Fruit fly (Drosophila melanogaster) whole organism, embryonic: ENCODE data around the gene Vha16-3.
A peak's percentile ranks its signal among the peaks of the same experiment; 100 is the strongest.

ENCODE experiments used
- Adf1 ChIP-seq: fragments of 200-800 bp; sonication (Bioruptor generic); IDR thresholded peaks from 2 replicates; pipeline ENCODE4 v1.3.6; 2022; ENCODE audit warnings: missing biosample characterization, missing genetic modification characterization
- BEAF-32 ChIP-seq: fragments of 200-800 bp; sonication (Bioruptor generic); optimal IDR thresholded peaks from 3 replicates; lab custom pipeline; 2017; ENCODE audit warnings: missing biosample characterization, missing genetic modification characterization, mild to moderate bottlenecking, moderate library complexity, missing genetic modification reagents
- C15 ChIP-seq: fragments of 200-800 bp; sonication (Bioruptor generic); IDR thresholded peaks from 3 replicates; pipeline ENCODE4 v1.3.6; 2022; ENCODE audit warnings: missing biosample characterization, missing genetic modification characterization
- CG10274 ChIP-seq: fragments of 200-800 bp; sonication (Bioruptor generic); optimal IDR thresholded peaks from 3 replicates; lab custom pipeline; 2017; ENCODE audit warnings: missing biosample characterization, mild to moderate bottlenecking, missing genetic modification characterization
- CG12155 ChIP-seq: fragments of 200-800 bp; sonication (Bioruptor generic); optimal IDR thresholded peaks from 3 replicates; lab custom pipeline; 2016; ENCODE audit warnings: missing biosample characterization, missing genetic modification characterization
- CG13123 ChIP-seq: fragments of 200-800 bp; sonication (Bioruptor generic); optimal IDR thresholded peaks from 2 replicates; lab custom pipeline; 2016; ENCODE audit warnings: missing biosample characterization, missing genetic modification characterization
- CG1529 ChIP-seq: fragments of 200-800 bp; sonication (Bioruptor generic); optimal IDR thresholded peaks from 3 replicates; lab custom pipeline; 2018; ENCODE audit warnings: missing biosample characterization, missing genetic modification characterization
- CG1603 ChIP-seq: fragments of 200-800 bp; sonication (Bioruptor generic); optimal IDR thresholded peaks from 2 replicates; lab custom pipeline; 2019; ENCODE audit warnings: missing biosample characterization, mild to moderate bottlenecking, missing genetic modification characterization, moderate library complexity
- CG2199 ChIP-seq: fragments of 200-800 bp; sonication (Bioruptor generic); IDR thresholded peaks from 3 replicates; pipeline ENCODE4 v1.3.6; 2022; ENCODE audit warnings: missing biosample characterization, missing genetic modification characterization
- CG30020 ChIP-seq: fragments of 200-800 bp; optimal IDR thresholded peaks from 2 replicates; lab custom pipeline; 2019; ENCODE audit warnings: missing biosample characterization, mild to moderate bottlenecking, missing genetic modification characterization, moderate library complexity
- CG32767 ChIP-seq: fragments of 200-800 bp; sonication (Bioruptor generic); IDR thresholded peaks from 2 replicates; pipeline ENCODE4 v1.3.6; 2022; ENCODE audit warnings: missing biosample characterization, missing genetic modification characterization
- CG42726 ChIP-seq: fragments of 200-800 bp; sonication (Bioruptor generic); IDR thresholded peaks from 2 replicates; pipeline ENCODE4 v1.3.6; 2022; ENCODE audit warnings: missing biosample characterization, missing genetic modification characterization; ENCODE audit not compliant: partially characterized antibody
- CG4328 ChIP-seq: fragments of 200-800 bp; sonication (Bioruptor generic); optimal IDR thresholded peaks from 3 replicates; lab custom pipeline; 2017; ENCODE audit warnings: missing biosample characterization, missing genetic modification reagents, missing genetic modification characterization
- CG4617 ChIP-seq: fragments of 200-800 bp; sonication (Bioruptor generic); optimal IDR thresholded peaks from 3 replicates; lab custom pipeline; 2016; ENCODE audit warnings: missing biosample characterization, missing genetic modification characterization, borderline replicate concordance
- CG4707 ChIP-seq: fragments of 200-800 bp; sonication (Bioruptor generic); optimal IDR thresholded peaks from 2 replicates; lab custom pipeline; 2018; ENCODE audit warnings: missing biosample characterization, mild to moderate bottlenecking, missing genetic modification characterization, moderate library complexity
- CG6175 ChIP-seq: fragments of 200-800 bp; sonication (Bioruptor generic); IDR thresholded peaks from 3 replicates; pipeline ENCODE4 v1.3.6; 2022; ENCODE audit warnings: missing biosample characterization, missing genetic modification characterization
- CG6272 ChIP-seq: fragments of 200-800 bp; sonication (Bioruptor generic); IDR thresholded peaks from 2 replicates; pipeline ENCODE4 v1.3.6; 2022; ENCODE audit warnings: missing biosample characterization, missing genetic modification characterization
- CG6654 ChIP-seq: fragments of 200-800 bp; sonication (Bioruptor generic); optimal IDR thresholded peaks from 2 replicates; lab custom pipeline; 2017; ENCODE audit warnings: missing biosample characterization, mild to moderate bottlenecking, missing genetic modification characterization
- CG7987 ChIP-seq: fragments of 200-800 bp; sonication (Bioruptor generic); optimal IDR thresholded peaks from 2 replicates; lab custom pipeline; 2018; ENCODE audit warnings: missing biosample characterization, mild to moderate bottlenecking, missing genetic modification characterization, moderate library complexity
- CG8290 ChIP-seq, 3 experiments: fragments of 200-800 bp; sonication (Bioruptor generic); optimal IDR thresholded peaks; 2 replicates each; lab custom pipeline; 2016 to 2019; ENCODE audit warnings: missing biosample characterization in 3 of 3, missing genetic modification characterization in 3 of 3, mild to moderate bottlenecking in 2 of 3, moderate library complexity in 1 of 3
- CG8388 ChIP-seq: fragments of 200-800 bp; sonication (Bioruptor generic); optimal IDR thresholded peaks from 2 replicates; lab custom pipeline; 2019; ENCODE audit warnings: missing biosample characterization, mild to moderate bottlenecking, missing genetic modification characterization, moderate library complexity
- CG8765 ChIP-seq: fragments of 200-800 bp; sonication (Bioruptor generic); IDR thresholded peaks from 2 replicates; pipeline ENCODE4 v1.3.6; 2022; ENCODE audit warnings: missing biosample characterization, missing genetic modification characterization
- CG9437 ChIP-seq: fragments of 200-800 bp; sonication (Bioruptor generic); optimal IDR thresholded peaks from 2 replicates; lab custom pipeline; 2018; ENCODE audit warnings: missing biosample characterization, mild to moderate bottlenecking, missing genetic modification characterization
- CkIIα-i1 ChIP-seq: fragments of 200-800 bp; sonication (Bioruptor generic); IDR thresholded peaks from 2 replicates; pipeline ENCODE4 v1.3.6; 2022; ENCODE audit warnings: missing biosample characterization, missing genetic modification characterization
- Dad ChIP-seq: fragments of 200-800 bp; sonication (Bioruptor generic); optimal IDR thresholded peaks from 3 replicates; lab custom pipeline; 2016; ENCODE audit warnings: missing biosample characterization, missing genetic modification characterization
- Fer2 ChIP-seq: fragments of 200-800 bp; sonication (Bioruptor generic); optimal IDR thresholded peaks from 2 replicates; lab custom pipeline; 2018; ENCODE audit warnings: missing biosample characterization, mild to moderate bottlenecking, missing genetic modification characterization, moderate library complexity
- H2.0 ChIP-seq: fragments of 200-800 bp; sonication (Bioruptor generic); IDR thresholded peaks from 2 replicates; pipeline ENCODE4 v1.3.6; 2022; ENCODE audit warnings: missing biosample characterization, missing genetic modification characterization
- Jarid2 ChIP-seq: fragments of 200-800 bp; sonication (Bioruptor generic); optimal IDR thresholded peaks from 3 replicates; lab custom pipeline; 2017; ENCODE audit warnings: mild to moderate bottlenecking, missing biosample characterization, missing genetic modification reagents, missing genetic modification characterization
- Mes4 ChIP-seq: fragments of 200-800 bp; sonication (Bioruptor generic); optimal IDR thresholded peaks from 2 replicates; lab custom pipeline; 2016; ENCODE audit warnings: missing biosample characterization, missing genetic modification characterization
- Nf-YC ChIP-seq: fragments of 200-800 bp; optimal IDR thresholded peaks from 3 replicates; lab custom pipeline; 2019; ENCODE audit warnings: missing biosample characterization, mild to moderate bottlenecking, missing genetic modification characterization, moderate library complexity
- Oaz ChIP-seq: fragments of 200-800 bp; sonication (Bioruptor generic); IDR thresholded peaks from 2 replicates; pipeline ENCODE4 v1.3.6; 2022; ENCODE audit warnings: missing biosample characterization, missing genetic modification characterization
- TFAM ChIP-seq: fragments of 200-800 bp; sonication (Bioruptor generic); optimal IDR thresholded peaks from 2 replicates; lab custom pipeline; 2017; ENCODE audit warnings: missing biosample characterization, missing genetic modification characterization, inconsistent platforms
- Usf ChIP-seq: fragments of 200-800 bp; sonication (Bioruptor generic); optimal IDR thresholded peaks from 2 replicates; lab custom pipeline; 2017; ENCODE audit warnings: missing genotype, missing biosample characterization, missing genetic modification characterization
- Xbp1 ChIP-seq: fragments of 200-800 bp; sonication (Bioruptor generic); optimal IDR thresholded peaks from 3 replicates; lab custom pipeline; 2016; ENCODE audit warnings: missing biosample characterization, mild to moderate bottlenecking, missing genetic modification characterization
- amos ChIP-seq: fragments of 200-800 bp; sonication (Bioruptor generic); IDR thresholded peaks from 2 replicates; pipeline ENCODE4 v1.3.6; 2022; ENCODE audit warnings: missing biosample characterization, missing genetic modification characterization; ENCODE audit not compliant: partially characterized antibody
- bowl ChIP-seq: fragments of 200-800 bp; sonication (Bioruptor generic); IDR thresholded peaks from 2 replicates; pipeline ENCODE4 v1.3.6; 2022; ENCODE audit warnings: missing biosample characterization, missing genetic modification characterization
- br ChIP-seq: fragments of >200 bp; optimal IDR thresholded peaks from 2 replicates; lab custom pipeline; 2017
- cas ChIP-seq: fragments of 200-800 bp; sonication (Bioruptor generic); IDR thresholded peaks from 2 replicates; pipeline ENCODE4 v1.3.6; 2022; ENCODE audit warnings: missing biosample characterization, missing genetic modification characterization
- cg ChIP-seq: fragments of 200-800 bp; sonication (Bioruptor generic); optimal IDR thresholded peaks from 3 replicates; lab custom pipeline; 2019; ENCODE audit warnings: missing biosample characterization, mild to moderate bottlenecking, missing genetic modification characterization, moderate library complexity
- chif ChIP-seq, 2 experiments: fragments of 200-800 bp; sonication (Bioruptor generic); optimal IDR thresholded peaks; 3 replicates each; lab custom pipeline; 2016; ENCODE audit warnings: missing biosample characterization in 2 of 2, missing genetic modification characterization in 2 of 2
- dmrt11E ChIP-seq: fragments of 200-800 bp; sonication (Bioruptor generic); optimal IDR thresholded peaks from 3 replicates; lab custom pipeline; 2018; ENCODE audit warnings: missing biosample characterization, mild to moderate bottlenecking, missing genetic modification characterization, moderate library complexity
- dysf ChIP-seq: fragments of 200-800 bp; sonication (Bioruptor generic); IDR thresholded peaks from 3 replicates; pipeline ENCODE4 v1.3.6; 2022; ENCODE audit warnings: missing biosample characterization, missing genetic modification characterization
- gcm2 ChIP-seq: fragments of 200-800 bp; sonication (Bioruptor generic); optimal IDR thresholded peaks from 2 replicates; lab custom pipeline; 2016; ENCODE audit warnings: missing biosample characterization, missing genetic modification characterization
- knrl ChIP-seq: fragments of 200-800 bp; sonication (Bioruptor generic); IDR thresholded peaks from 3 replicates; pipeline ENCODE4 v1.3.6; 2022; ENCODE audit warnings: missing biosample characterization, missing genetic modification characterization; ENCODE audit not compliant: partially characterized antibody
- lab ChIP-seq: fragments of 200-800 bp; sonication (Bioruptor generic); optimal IDR thresholded peaks from 3 replicates; lab custom pipeline; 2017; ENCODE audit warnings: missing biosample characterization, missing genetic modification characterization, mild to moderate bottlenecking, moderate library complexity, missing genetic modification reagents
- pum ChIP-seq: fragments of 200-800 bp; sonication (Bioruptor generic); optimal IDR thresholded peaks from 2 replicates; lab custom pipeline; 2016; ENCODE audit warnings: missing biosample characterization, missing genetic modification characterization
- so ChIP-seq: fragments of 200-800 bp; sonication (Bioruptor generic); IDR thresholded peaks from 3 replicates; pipeline ENCODE4 v1.3.6; 2022; ENCODE audit warnings: missing biosample characterization, missing genetic modification characterization
- ssp ChIP-seq: fragments of 200-800 bp; sonication (Bioruptor generic); IDR thresholded peaks from 2 replicates; pipeline ENCODE4 v1.3.6; 2022; ENCODE audit warnings: missing biosample characterization, missing genetic modification characterization
- stc ChIP-seq: fragments of 200-800 bp; sonication (Bioruptor generic); IDR thresholded peaks from 2 replicates; pipeline ENCODE4 v1.3.6; 2022; ENCODE audit warnings: missing biosample characterization, missing genetic modification characterization
- tgo ChIP-seq: fragments of 200-800 bp; sonication (Bioruptor generic); IDR thresholded peaks from 3 replicates; pipeline ENCODE4 v1.3.6; 2022; ENCODE audit warnings: missing biosample characterization, missing genetic modification characterization
- zf30C ChIP-seq: fragments of 200-800 bp; sonication (Bioruptor generic); optimal IDR thresholded peaks from 3 replicates; lab custom pipeline; 2018; ENCODE audit warnings: missing biosample characterization, mild to moderate bottlenecking, missing genetic modification characterization

The Vha16-3 gene

dm6 chr3L:11448935-11449334 is 24.2 kb upstream of the Vha16-3 start (continued):
- peak; percentile 47 for TF ChIP-seq Xbp1 (GFP tag; lab: Kevin White, UChicago)
- TF ChIP-seq CG12155 (GFP tag; lab: Kevin White, UChicago) = peak; percentile 21
- peak; percentile 40 for TF ChIP-seq Mes4 (GFP tag; lab: Kevin White, UChicago)
- TF ChIP-seq bowl = peak; percentile 29; the same call in 1 of the 2 replicates
- no peak for TF ChIP-seq cas (GFP tag; lab: Robert Waterston, UW)
- no peak for TF ChIP-seq Jarid2 (GFP tag; lab: Kevin White, UChicago)
- peak; percentile 41 for TF ChIP-seq Oaz (GFP tag; lab: Robert Waterston, UW)
- TF ChIP-seq so (GFP tag; lab: Robert Waterston, UW) = peak; percentile 69; the same call in 1 of the 3 replicates
- TF ChIP-seq H2.0 (GFP tag; lab: Robert Waterston, UW) = peak; percentile 71
- TF ChIP-seq gcm2 (GFP tag; lab: Kevin White, UChicago) = peak; percentile 13
- no peak for TF ChIP-seq TFAM
- no peak for TF ChIP-seq CkIIα-i1 (GFP tag; lab: Robert Waterston, UW)
- no peak for TF ChIP-seq BEAF-32 (GFP tag; lab: Kevin White, UChicago)
- no peak for TF ChIP-seq CG4328 (GFP tag; lab: Kevin White, UChicago)
- no peak for TF ChIP-seq CG7987 (GFP tag; lab: Kevin White, UChicago)
- peak; percentile 65 for TF ChIP-seq dmrt11E (tag; lab: Kevin White, UChicago)
- peak; percentile 37 for TF ChIP-seq CG8388 (GFP tag; lab: Kevin White, UChicago)
- peak; percentile 71 for TF ChIP-seq dysf (GFP tag; lab: Robert Waterston, UW)
- peak; percentile 67 for TF ChIP-seq lab
- no peak for TF ChIP-seq CG10274 (GFP tag; lab: Kevin White, UChicago)
- TF ChIP-seq CG4617 (GFP tag; lab: Kevin White, UChicago) = no peak
- TF ChIP-seq CG8765 (GFP tag; lab: Robert Waterston, UW) = 0 out of 2 replicates have a peak, but pooled peaks have one; percentile 28
- 0 out of 3 replicates have a peak, but pooled peaks have one; percentile 46 for TF ChIP-seq CG2199 (GFP tag; lab: Robert Waterston, UW)
- no peak for TF ChIP-seq CG9437 (GFP tag; lab: Kevin White, UChicago)
- TF ChIP-seq CG32767 (GFP tag; lab: Robert Waterston, UW) = peak; percentile 30; the same call in 1 of the 2 replicates
- TF ChIP-seq chif (GFP tag; optimal IDR thresholded peaks at IDR 0.05; lab: Kevin White, UChicago) = peak; percentile 24 to 66
- no peak for TF ChIP-seq cg (GFP tag; lab: Kevin White, UChicago)
- no peak for TF ChIP-seq CG8290 (GFP tag; optimal IDR thresholded peaks at IDR 0.05; lab: Kevin White, UChicago)
- no peak for TF ChIP-seq CG8290 (tag; optimal IDR thresholded peaks at IDR 0.05; lab: Kevin White, UChicago)
- peak; percentile 0 for TF ChIP-seq CG13123
- TF ChIP-seq C15 (GFP tag; lab: Robert Waterston, UW) = no peak
- TF ChIP-seq Adf1 (GFP tag; lab: Robert Waterston, UW) = no peak
- TF ChIP-seq CG6272 (GFP tag; lab: Robert Waterston, UW) = 0 out of 2 replicates have a peak, but pooled peaks have one; percentile 45
- TF ChIP-seq CG30020 (tag; lab: Kevin White, UChicago) = no peak
- no peak for TF ChIP-seq CG4707 (GFP tag; lab: Kevin White, UChicago)
- no peak for TF ChIP-seq zf30C (GFP tag; lab: Kevin White, UChicago)
- peak; percentile 41 for TF ChIP-seq pum (GFP tag; lab: Kevin White, UChicago)
- TF ChIP-seq br = no peak
- peak; percentile 5 for TF ChIP-seq CG1529 (GFP tag; lab: Kevin White, UChicago)
- TF ChIP-seq Nf-YC (tag; lab: Kevin White, UChicago) = no peak
- TF ChIP-seq tgo (GFP tag; lab: Robert Waterston, UW) = peak; percentile 60; the same call in 2 of the 3 replicates
- peak; percentile 31 for TF ChIP-seq CG6654 (GFP tag; lab: Kevin White, UChicago)
- TF ChIP-seq CG6175 (GFP tag; lab: Robert Waterston, UW) = no peak
- TF ChIP-seq Dad (GFP tag; lab: Kevin White, UChicago) = peak; percentile 35
- no peak for TF ChIP-seq Usf (GFP tag; lab: Kevin White, UChicago)
- TF ChIP-seq stc (GFP tag; lab: Robert Waterston, UW) = 0 out of 2 replicates have a peak, but pooled peaks have one; percentile 21
- no peak for TF ChIP-seq amos (GFP tag; lab: Robert Waterston, UW)
- TF ChIP-seq knrl (GFP tag; lab: Robert Waterston, UW) = no peak
- no peak for TF ChIP-seq CG42726
- TF ChIP-seq Fer2 = no peak
- TF ChIP-seq CG1603 (tag; lab: Kevin White, UChicago) = peak; percentile 56
- no peak for TF ChIP-seq ssp (GFP tag; lab: Robert Waterston, UW)
